Worm (Caenorhabditis elegans): ENCODE results near the gene E02A10.3.
A peak's percentile ranks its signal among the peaks of the same experiment; 100 is the strongest.

Gene E02A10.3

DNA sequence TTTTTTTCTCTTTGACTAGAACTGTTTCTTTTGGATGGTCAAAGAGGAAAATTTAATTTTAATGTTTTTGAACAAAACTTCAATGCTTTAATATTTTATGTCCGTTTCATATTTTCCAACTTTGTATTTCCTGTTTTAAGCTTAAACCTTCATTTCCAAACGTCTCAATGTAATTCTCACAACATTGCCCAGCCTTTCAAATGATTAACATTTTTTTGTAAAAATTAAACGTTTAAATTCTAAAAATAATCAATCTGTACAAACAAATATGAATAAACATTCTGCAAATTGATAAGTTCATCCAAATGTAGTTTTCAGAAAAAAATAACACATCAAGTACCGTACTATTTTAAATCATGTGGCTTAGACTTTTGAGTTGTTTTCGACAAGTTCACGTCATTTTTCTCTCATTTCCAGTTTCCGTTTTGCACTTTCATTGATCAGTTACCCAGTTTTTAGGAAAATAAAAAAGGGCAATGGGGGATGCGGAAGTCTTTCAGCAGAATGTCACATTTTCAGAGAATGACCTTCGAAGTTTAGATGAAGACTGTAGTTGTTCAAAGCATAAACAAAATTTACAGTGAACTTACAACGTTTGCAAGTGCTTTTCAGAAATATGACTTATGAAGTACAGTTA lies 36.6 kb upstream of the E02A10.3 start (continued):
- TF ChIP-seq lin-38 (GFP tag; IDR thresholded peaks at IDR 0.05): no peak
- TF ChIP-seq Y75B8A.6 (GFP tag; IDR thresholded peaks at IDR 0.05): no peak
- TF ChIP-seq nhr-42 (GFP tag; IDR thresholded peaks at IDR 0.05): no peak
- no peak for TF ChIP-seq F10B5.3 (tag; optimal IDR thresholded peaks at IDR 0.05)
- no peak for TF ChIP-seq daf-12 (tag; optimal IDR thresholded peaks at IDR 0.05)
- no peak for TF ChIP-seq ceh-32 (tag; optimal IDR thresholded peaks at IDR 0.05; ENCODE audit: poor library complexity)
- no peak for TF ChIP-seq egl-27 (tag; optimal IDR thresholded peaks at IDR 0.05)
- TF ChIP-seq hlh-11 (tag; optimal IDR thresholded peaks at IDR 0.05): peak; percentile 46
- no peak for TF ChIP-seq pha-4 (GFP tag; IDR thresholded peaks at IDR 0.05)
- TF ChIP-seq pha-4 (tag; optimal IDR thresholded peaks at IDR 0.05): no peak
- no peak for TF ChIP-seq zfp-3 (GFP tag; conservative IDR thresholded peaks at IDR 0.05)
- peak; percentile 32 for TF ChIP-seq hlh-30 (tag; optimal IDR thresholded peaks at IDR 0.05; ENCODE audit: insufficient read depth)
- TF ChIP-seq snpc-1.2 (GFP tag; IDR thresholded peaks at IDR 0.05): no peak
- TF ChIP-seq cey-2 (tag; optimal IDR thresholded peaks at IDR 0.05; ENCODE audit: borderline replicate concordance, insufficient read depth): no peak
- TF ChIP-seq mdt-29 (GFP tag; IDR thresholded peaks at IDR 0.05): no peak
- TF ChIP-seq egl-43 (GFP tag; IDR thresholded peaks at IDR 0.05): no peak
- TF ChIP-seq ZK337.2 (GFP tag; IDR thresholded peaks at IDR 0.05): no peak
- no peak for TF ChIP-seq ceh-28 (tag; optimal IDR thresholded peaks at IDR 0.05)
- no peak for TF ChIP-seq ceh-62 (tag; optimal IDR thresholded peaks at IDR 0.05)
- TF ChIP-seq mep-1 (tag; optimal IDR thresholded peaks at IDR 0.05): no peak
- no peak for TF ChIP-seq set-16 (GFP tag; IDR thresholded peaks at IDR 0.05)
- TF ChIP-seq dmd-8 (GFP tag; IDR thresholded peaks at IDR 0.05): no peak
- TF ChIP-seq zip-2 (tag; optimal IDR thresholded peaks at IDR 0.05): no peak
- peak; percentile 17 for TF ChIP-seq nhr-28 (tag; optimal IDR thresholded peaks at IDR 0.05)
- no peak for TF ChIP-seq Y5F2A.4 (GFP tag; optimal IDR thresholded peaks at IDR 0.05)
- TF ChIP-seq gei-8 (GFP tag; optimal IDR thresholded peaks at IDR 0.05): no peak
- TF ChIP-seq nhr-25 (tag; optimal IDR thresholded peaks at IDR 0.05; ENCODE audit: borderline replicate concordance, insufficient read depth): peak; percentile 8
- TF ChIP-seq mes-2 (tag; optimal IDR thresholded peaks at IDR 0.05; ENCODE audit: poor library complexity, severe bottlenecking): peak; percentile 47
- TF ChIP-seq lin-29 (GFP tag; IDR thresholded peaks at IDR 0.05): no peak
- no peak for TF ChIP-seq F26F4.8 (GFP tag; conservative IDR thresholded peaks at IDR 0.05)
- TF ChIP-seq unc-62 (GFP tag; optimal IDR thresholded peaks at IDR 0.05 in 1 of 2): peak in 1 of 2 experiments; percentile 99
- no peak for TF ChIP-seq unc-62 (tag; optimal IDR thresholded peaks at IDR 0.05)
- no peak for TF ChIP-seq nhr-6 (tag; optimal IDR thresholded peaks at IDR 0.05)
- TF ChIP-seq nhr-111 (GFP tag; optimal IDR thresholded peaks at IDR 0.05): no peak
- no peak for TF ChIP-seq D1046.2 (GFP tag; IDR thresholded peaks at IDR 0.05)
- no peak for TF ChIP-seq aly-2 (tag; optimal IDR thresholded peaks at IDR 0.05)
- TF ChIP-seq vab-7 (GFP tag; IDR thresholded peaks at IDR 0.05): no peak
- TF ChIP-seq lsy-2 (tag; optimal IDR thresholded peaks at IDR 0.05): peak in 1 of 2 experiments; percentile 50
- no peak for TF ChIP-seq lir-3 (tag; optimal IDR thresholded peaks at IDR 0.05)
- TF ChIP-seq Y105C5A.15 (GFP tag; IDR thresholded peaks at IDR 0.05): no peak
- TF ChIP-seq mdl-1 (tag; optimal IDR thresholded peaks at IDR 0.05): peak in 1 of 2 experiments; percentile 38
- TF ChIP-seq nhr-102 (tag; optimal IDR thresholded peaks at IDR 0.05): peak; percentile 4
- no peak for TF ChIP-seq nhr-48 (tag; optimal IDR thresholded peaks at IDR 0.05)
- no peak for TF ChIP-seq Y48G9A.11 (GFP tag; IDR thresholded peaks at IDR 0.05)
- no peak for TF ChIP-seq ztf-7 (tag; optimal IDR thresholded peaks at IDR 0.05)
- no peak for TF ChIP-seq attf-4 (tag; optimal IDR thresholded peaks at IDR 0.05)
- TF ChIP-seq php-3 (GFP tag; IDR thresholded peaks at IDR 0.05): no peak

Measured in whole organism, L4 larva.